Fruit fly (Drosophila melanogaster): Measurements from ENCODE around the gene CG11696.
A peak's percentile ranks its signal among the peaks of the same experiment; 100 is the strongest.
"Not testable (repeated sequence)": the region's sequence is repeated elsewhere in the genome, so short reads cannot be mapped to it uniquely, and the experiment has no call there.

CG11696 gene

DNA sequence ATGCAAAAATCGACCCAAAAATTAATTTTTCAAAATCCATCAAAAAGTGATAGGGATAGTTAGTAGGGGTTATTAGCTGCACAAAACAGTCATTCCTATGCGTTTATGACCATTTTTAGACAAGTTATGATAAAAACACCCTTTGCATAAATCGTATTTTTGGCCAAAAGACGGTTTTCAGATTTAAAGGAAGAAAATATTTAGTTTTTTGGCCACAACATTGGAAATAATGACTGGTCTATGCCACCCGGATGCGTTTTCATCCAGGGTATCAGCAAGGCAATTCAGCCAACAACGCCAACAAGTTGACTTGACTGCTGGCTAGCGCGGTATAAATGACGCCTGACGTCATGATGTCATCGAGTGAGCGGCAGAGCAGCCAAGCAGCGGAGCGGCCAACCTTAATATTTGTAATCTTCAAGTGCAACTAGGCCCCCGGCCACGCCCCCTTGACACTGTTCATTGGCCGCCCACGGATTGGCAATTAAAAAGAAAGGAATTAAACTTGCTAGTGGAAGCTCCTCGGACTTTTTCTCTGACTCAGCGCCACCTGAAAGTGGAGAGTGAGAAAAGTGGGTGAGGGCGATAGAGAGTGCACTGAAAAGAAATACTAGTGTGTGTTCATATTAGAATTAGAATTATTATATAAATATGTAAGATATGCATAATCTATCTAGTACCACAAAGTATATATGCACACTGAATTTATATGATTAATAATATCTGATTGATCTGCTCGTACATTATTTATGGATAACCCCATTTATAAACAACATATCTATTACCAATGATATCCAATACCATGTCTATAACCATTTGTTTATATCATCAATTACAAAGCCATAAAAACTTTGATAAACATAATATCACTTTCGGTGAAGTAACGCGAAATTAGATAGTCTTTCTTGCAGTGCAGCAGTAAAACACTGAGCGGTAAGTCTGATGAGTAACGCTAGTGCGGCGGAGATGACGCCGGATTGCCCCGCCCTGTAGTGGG is 13.5 kb upstream of the CG11696 start:
- TF ChIP-seq noc (tag; optimal IDR thresholded peaks at IDR 0.05), result peak; percentile 97

DNA sequence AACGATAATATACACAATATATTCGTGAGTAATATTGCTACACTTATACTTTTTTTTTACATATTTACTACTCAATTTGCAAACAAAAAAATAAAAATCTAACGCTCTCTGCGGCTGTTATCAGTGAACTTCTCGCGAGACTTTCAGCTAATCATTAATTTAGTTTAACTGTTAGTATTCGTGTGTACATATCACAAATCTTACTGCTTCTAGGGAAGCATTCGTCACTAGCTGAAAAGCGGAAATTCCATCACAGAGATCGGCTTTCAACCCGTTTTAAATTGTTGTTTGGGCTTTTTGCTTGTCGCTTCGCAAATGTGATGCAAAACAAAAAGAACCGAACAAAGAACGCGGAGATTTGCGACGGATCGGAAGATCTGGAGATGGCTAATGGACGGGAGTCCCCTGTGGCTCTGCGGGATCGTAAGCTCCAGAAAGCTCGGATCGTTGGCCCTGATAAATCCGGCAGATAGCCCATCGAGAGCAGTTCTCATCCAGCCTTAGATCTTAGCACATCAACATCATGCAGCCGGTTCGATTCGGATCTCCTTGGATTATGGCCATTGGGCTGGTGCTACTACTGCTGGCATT is 12.0 kb upstream of the CG11696 start, which contains the start of gene PGRP-SA:
Gene PGRP-SA, plus strand, starts transcription at position 194 of the 591 bp plus-strand sequence.
- TF ChIP-seq noc (tag; optimal IDR thresholded peaks at IDR 0.05), result peak; percentile 59

DNA sequence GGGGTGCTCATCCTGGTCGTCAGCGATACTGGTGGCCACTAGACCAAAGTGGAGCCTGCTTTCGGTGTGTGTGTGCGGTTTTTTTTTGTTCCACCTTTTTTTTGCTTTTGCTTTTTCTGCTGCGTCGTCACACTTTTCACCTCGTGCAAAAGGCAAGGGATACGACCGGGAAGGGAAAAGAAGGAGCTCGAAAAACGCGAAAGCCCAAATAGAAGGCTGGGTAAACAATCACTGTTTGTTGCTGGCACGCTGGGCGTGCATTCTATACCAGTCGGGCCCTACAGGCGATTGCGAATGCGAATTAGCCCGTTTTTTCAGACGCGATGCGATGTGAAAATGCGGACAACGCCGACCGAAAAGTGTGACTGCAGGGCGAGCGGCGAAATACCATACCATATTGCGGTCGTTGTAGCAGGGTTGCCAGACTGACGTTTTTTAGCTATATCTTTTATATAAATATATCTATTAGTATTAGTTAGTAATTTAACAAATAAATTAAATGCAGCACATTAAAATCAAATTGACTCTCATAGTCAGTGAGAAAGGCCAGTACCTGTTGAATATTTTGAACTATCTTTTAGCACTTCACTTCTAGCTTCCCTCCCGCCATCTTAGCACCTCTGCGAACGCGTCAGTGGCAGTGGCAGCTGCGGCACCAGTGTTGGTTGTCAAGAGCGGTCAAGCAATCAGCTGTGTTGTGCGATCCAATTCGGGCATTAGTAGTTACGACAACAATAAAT is 3.4 kb upstream of the CG11696 start, which contains the start of the genes Polr2A and CG11699:
Gene Polr2A, minus strand, starts transcription at position 371 of the 740 bp plus-strand sequence.
Gene CG11699, plus strand, starts transcription at position 666 of the 740 bp plus-strand sequence.
- TF ChIP-seq noc (tag; optimal IDR thresholded peaks at IDR 0.05), result peak; percentile 67

DNA sequence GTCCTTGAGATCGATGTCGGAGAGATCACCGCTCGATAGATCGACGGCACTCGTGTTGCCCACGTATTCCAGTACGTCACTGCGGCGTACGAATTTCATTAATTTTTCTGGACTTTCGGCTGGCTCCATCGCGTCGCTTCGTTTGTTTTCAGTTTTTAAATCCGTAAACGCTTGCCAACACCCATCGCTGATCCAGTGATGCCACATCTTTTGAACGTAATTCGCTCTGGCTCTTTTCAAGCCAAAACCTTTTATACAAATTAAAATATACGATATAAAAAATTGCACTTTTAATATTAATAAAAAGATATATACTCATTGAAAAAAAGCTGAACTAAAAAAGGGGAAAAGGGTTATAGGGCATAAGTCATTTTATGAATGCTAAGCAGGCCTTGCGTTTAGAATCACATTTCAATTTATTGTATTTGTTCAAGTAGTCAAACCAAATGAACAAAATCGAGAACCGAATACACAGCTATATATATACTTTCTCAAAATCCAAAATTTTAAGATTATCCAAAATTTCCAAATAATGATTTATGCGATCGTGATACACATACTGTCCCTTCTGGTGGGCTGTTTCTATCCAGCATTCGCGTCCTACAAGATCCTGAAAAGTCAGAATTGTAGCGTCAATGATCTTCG is 1.1 kb upstream of the CG11696 start, which contains the start of the genes Kmn1 and Reepl1:
Gene Kmn1, minus strand, starts transcription at position 173 of the 645 bp plus-strand sequence.
Gene Reepl1, plus strand, starts transcription at position 438 of the 645 bp plus-strand sequence.
- no peak for TF ChIP-seq noc (tag; optimal IDR thresholded peaks at IDR 0.05)

DNA sequence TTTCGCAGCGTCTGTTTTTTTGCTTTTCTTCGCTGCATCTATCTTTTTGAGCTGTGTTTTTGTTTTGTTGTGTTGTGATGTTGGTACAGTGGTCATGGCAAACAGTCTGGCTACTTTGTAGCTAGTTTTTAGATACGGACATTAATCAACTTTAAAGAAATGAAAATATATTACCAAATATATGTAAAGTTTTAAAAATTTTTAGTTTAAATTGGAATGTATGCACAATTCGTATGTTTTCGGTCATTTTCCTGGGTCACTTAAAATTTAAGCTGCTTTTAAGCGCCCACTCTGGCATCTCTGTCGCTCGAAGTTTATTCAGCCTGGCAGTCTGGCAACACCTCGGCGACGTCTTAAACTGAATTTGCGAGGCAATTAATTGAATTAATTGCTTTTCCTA is 3.0 kb downstream of the CG11696 start, which contains the start of gene CG11695:
Gene CG11695, plus strand, starts transcription at position 344 of the 400 bp plus-strand sequence.
- TF ChIP-seq noc (tag; optimal IDR thresholded peaks at IDR 0.05), result peak; percentile 54

DNA sequence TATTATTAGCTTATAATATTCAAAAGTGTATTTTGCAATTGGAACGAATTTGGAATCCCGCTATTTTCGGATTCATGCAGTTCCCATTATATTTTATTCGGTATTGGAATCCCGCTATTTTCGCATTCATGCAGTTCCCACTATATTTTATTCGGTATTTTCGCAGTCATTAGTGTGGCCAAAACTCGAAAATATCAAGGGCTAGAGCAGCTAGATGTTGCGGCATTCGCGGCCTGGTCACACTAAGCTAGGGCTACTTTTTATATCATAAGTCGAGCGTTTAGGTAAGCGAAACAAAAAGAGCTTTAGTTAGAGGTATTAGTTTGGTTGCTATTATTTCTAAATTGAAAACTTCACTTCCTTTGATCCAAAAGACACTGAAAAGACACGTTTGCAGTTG is 5.3 kb downstream of the CG11696 start:
- no peak for TF ChIP-seq noc (tag; optimal IDR thresholded peaks at IDR 0.05)

DNA sequence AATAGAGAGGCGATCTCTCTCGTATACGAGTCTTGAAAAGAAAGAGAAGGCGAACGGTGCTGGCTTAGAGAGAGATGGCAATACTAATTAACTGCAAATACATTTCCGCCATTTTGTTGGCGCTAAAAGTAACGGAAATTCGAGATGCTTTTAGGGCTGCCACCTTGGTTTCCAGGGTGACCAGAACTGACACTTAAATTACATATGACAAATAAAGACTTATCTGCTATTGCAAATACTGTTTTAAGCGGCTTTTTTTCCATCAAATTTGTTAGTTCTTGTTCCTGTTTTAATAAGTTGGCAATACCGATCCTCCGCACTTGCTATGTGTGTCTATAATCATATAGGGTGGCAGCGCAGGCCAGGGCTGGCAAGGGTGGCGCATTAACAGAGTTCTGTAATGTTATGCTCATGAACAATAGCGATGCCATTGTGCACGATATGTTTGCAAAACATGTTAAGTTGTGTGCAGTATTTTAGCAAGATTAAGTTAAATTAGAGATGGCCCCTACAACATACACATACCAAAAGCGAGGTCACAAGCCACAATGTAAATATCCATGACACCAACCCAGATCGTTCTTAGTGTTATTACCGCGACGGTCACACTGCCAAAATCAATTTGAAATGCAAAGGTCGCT is 6.8 kb downstream of the CG11696 start, which contains the start of gene nod:
Gene nod, plus strand, starts transcription at position 573 of the 641 bp plus-strand sequence.
- peak; percentile 47 for TF ChIP-seq noc (tag; optimal IDR thresholded peaks at IDR 0.05)

DNA sequence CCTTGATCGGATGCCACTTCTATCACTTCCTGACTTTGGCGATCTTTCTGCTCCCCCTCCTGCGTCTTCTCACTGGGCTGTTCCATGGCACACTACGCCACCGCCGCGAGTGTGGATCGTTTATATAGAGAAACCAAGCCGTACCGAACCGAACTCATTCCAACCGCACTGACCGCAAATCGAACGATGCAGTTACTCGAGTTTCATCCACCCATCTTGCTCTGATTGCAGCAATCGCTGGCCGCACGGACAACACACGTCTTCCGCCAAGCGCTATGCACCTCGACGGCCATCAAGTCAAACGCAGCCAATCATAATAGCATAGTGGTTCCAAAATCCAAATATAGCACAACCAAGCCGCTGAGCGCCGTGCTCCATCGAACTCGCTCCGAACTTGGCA is 10.5 kb downstream of the CG11696 start, which contains the start of gene pkm:
Gene pkm, minus strand, starts transcription at position 101 of the 400 bp plus-strand sequence.
- TF ChIP-seq noc (tag; optimal IDR thresholded peaks at IDR 0.05), result no peak

DNA sequence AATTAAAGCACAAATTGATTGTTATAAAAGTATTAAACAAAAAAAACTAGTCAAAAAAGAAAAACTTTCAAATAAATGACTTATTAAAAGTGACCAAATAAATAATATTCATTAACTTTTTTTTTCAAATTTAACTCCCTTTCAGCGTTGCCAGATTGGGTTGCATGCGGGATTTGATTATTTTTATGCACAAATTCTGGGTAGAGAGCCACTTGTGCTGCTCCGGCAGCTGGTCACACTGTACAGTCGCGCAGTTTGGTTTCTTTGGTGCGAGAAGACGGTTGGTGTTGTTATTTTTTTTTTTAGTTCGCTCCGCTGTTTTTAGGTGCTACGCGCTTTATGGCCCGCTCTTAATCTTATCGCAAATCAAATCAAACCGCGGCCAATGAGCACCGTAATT is 26.1 kb downstream of the CG11696 start, which contains the start of gene rho-4:
Gene rho-4, plus strand, starts transcription at position 250 of the 400 bp plus-strand sequence.
- not testable (repeated sequence) for TF ChIP-seq noc (tag; optimal IDR thresholded peaks at IDR 0.05)

DNA sequence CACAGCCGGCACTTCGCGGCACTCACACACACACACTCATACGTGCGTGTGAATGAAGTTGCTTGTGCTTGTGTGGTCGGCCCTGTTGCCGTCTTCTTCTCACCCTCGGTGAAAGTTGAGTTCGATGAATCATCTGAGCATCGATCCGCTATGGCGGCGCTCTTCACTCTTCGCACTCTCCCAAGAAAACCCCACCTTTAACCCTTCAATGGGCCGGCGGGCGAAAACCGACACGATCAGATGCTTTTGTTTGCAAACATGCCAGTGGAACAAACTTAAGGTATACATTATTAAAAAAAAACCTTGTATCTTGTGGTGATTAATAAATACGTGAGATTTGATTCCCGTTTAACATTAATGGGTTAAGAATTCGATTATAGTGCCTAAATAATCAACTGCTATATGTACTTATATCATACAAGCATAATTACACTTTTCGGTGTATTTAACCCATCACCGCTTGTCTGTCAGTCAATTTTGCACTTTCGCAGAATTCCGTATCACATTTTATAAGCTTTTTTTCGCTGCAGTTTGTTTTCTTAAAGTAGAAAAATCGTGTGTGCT is 27.3 kb downstream of the CG11696 start:
- TF ChIP-seq noc (tag; optimal IDR thresholded peaks at IDR 0.05), result no peak

DNA sequence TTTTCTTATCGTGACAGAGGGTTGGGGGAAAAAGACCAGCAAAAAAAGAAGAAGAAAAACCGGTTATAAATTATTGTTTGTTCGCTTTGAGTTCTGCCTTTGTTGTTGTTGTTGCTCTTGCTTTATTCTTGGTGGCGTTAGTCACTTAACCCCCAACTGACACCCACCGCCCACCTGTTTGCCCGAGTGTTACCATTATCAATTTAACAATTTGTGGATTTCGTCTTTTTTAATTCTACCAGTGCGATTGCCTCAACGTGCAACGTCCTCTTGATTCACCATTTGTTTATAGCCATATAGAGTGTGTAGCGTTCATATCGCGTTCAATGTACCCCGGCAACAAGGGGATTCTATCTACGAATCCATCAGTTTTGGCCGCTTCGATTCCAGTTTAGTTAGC is 27.9 kb downstream of the CG11696 start:
- no peak for TF ChIP-seq noc (tag; optimal IDR thresholded peaks at IDR 0.05)

DNA sequence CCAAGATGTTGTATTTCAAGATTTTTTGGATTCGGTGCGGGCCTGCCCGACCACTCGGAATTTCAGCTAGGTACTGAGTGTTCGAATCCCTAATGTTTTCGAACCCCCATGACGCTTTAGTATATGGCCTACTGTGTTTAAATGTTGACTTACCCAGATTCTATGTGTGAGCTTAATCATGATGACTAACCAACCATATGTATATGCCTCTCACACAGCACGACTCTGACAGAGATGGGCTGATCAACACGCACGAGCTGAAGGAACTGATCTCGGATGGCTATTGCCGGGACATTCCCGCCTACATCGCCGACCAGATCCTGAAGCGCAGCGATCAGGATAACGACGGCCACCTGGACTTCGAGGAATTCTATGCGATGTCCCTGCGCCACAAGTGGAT is 30.6 kb downstream of the CG11696 start, which contains the start of gene CG2533:
Gene CG2533, minus strand, starts transcription at position 101 of the 400 bp plus-strand sequence.
- no peak for TF ChIP-seq noc (tag; optimal IDR thresholded peaks at IDR 0.05)

DNA sequence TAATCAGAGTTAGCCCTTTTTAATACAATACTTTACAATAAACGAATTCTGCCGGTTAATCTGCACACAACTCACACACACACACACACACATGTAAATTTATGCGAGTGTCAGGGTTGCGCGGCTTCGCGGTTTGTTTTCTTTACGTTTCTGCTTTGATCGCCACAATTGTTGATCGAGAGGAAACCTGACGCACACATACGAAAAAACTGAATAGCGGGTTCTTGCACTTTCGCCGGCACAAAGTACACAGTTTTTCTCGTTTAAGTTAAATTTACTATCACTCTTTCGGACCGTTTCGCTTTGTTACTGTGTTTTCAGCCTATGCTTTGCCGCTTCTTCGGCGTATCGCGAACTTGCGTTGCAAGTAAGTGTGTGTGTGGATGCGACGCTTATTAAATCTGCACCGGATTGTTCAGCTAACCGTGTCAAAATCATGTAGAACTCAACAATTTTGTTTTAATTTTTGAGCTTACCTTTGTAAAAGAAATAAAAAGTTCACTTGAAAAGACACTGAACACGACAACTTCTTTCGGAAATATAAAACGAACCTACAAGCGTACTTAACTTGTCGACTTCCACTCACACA is 37.6 kb downstream of the CG11696 start:
- no peak for TF ChIP-seq noc (tag; optimal IDR thresholded peaks at IDR 0.05)
